Fruit fly (Drosophila melanogaster) whole organism, embryonic: Measurements from ENCODE around the gene Pis.

ENCODE experiments used
- Abd-B ChIP-seq: fragments of 200-800 bp; sonication (Bioruptor generic); optimal IDR thresholded peaks from 2 replicates; lab custom pipeline; 2018; ENCODE audit warnings: missing biosample characterization, mild to moderate bottlenecking, missing genetic modification characterization, moderate library complexity
- Awh ChIP-seq: fragments of 200-800 bp; sonication (Bioruptor generic); IDR thresholded peaks from 2 replicates; pipeline ENCODE4, ENCODE4 v1.3.6; 2022; ENCODE audit warnings: missing biosample characterization, missing genetic modification characterization
- CG1024 ChIP-seq: fragments of 200-800 bp; sonication (Bioruptor generic); IDR thresholded peaks from 2 replicates; pipeline ENCODE4 v1.3.6; 2022; ENCODE audit warnings: missing biosample characterization, missing genetic modification characterization
- CG10267 ChIP-seq: fragments of 200-800 bp; sonication (Bioruptor generic); optimal IDR thresholded peaks from 2 replicates; lab custom pipeline; 2018; ENCODE audit warnings: missing biosample characterization, mild to moderate bottlenecking, missing genetic modification characterization, moderate library complexity
- CG11695 ChIP-seq: fragments of 200-800 bp; sonication (Bioruptor generic); IDR thresholded peaks from 3 replicates; pipeline ENCODE4 v1.3.6; 2022; ENCODE audit warnings: missing biosample characterization, missing genetic modification characterization
- CG12659 ChIP-seq: fragments of 200-800 bp; sonication (Bioruptor generic); optimal IDR thresholded peaks from 3 replicates; lab custom pipeline; 2017; ENCODE audit warnings: mild to moderate bottlenecking, missing biosample characterization, missing genetic modification reagents, missing genetic modification characterization
- CG18619 ChIP-seq: fragments of 200-800 bp; sonication (Bioruptor generic); optimal IDR thresholded peaks from 3 replicates; lab custom pipeline; 2017; ENCODE audit warnings: missing biosample characterization, mild to moderate bottlenecking, missing genetic modification characterization
- CG2129 ChIP-seq: fragments of 200-800 bp; sonication (Bioruptor generic); IDR thresholded peaks from 2 replicates; pipeline ENCODE4 v1.3.6; 2022; ENCODE audit warnings: missing biosample characterization, missing genetic modification characterization; ENCODE audit not compliant: partially characterized antibody
- CG2199 ChIP-seq: fragments of 200-800 bp; sonication (Bioruptor generic); IDR thresholded peaks from 3 replicates; pipeline ENCODE4 v1.3.6; 2022; ENCODE audit warnings: missing biosample characterization, missing genetic modification characterization
- CG30020 ChIP-seq: fragments of 200-800 bp; optimal IDR thresholded peaks from 2 replicates; lab custom pipeline; 2019; ENCODE audit warnings: missing biosample characterization, mild to moderate bottlenecking, missing genetic modification characterization, moderate library complexity
- CG3065 ChIP-seq: fragments of 200-800 bp; sonication (Bioruptor generic); optimal IDR thresholded peaks from 2 replicates; lab custom pipeline; 2016; ENCODE audit warnings: missing biosample characterization, missing genetic modification characterization
- CG31224 ChIP-seq: fragments of 200-800 bp; sonication (Bioruptor generic); IDR thresholded peaks from 2 replicates; pipeline ENCODE4 v1.3.6; 2022; ENCODE audit warnings: missing biosample characterization, missing genetic modification characterization
- CG31365 ChIP-seq: fragments of 200-800 bp; sonication (Bioruptor generic); optimal IDR thresholded peaks from 2 replicates; lab custom pipeline; 2018; ENCODE audit warnings: missing biosample characterization, mild to moderate bottlenecking, missing genetic modification characterization
- CG33557 ChIP-seq: fragments of 200-800 bp; sonication (Bioruptor generic); optimal IDR thresholded peaks from 2 replicates; lab custom pipeline; 2019; ENCODE audit warnings: missing biosample characterization, mild to moderate bottlenecking, missing genetic modification characterization, moderate library complexity
- CG34376 ChIP-seq: fragments of 200-800 bp; sonication (Bioruptor generic); optimal IDR thresholded peaks from 2 replicates; lab custom pipeline; 2018; ENCODE audit warnings: missing biosample characterization, mild to moderate bottlenecking, missing genetic modification characterization
- CG3995 ChIP-seq: fragments of 200-800 bp; sonication (Bioruptor generic); optimal IDR thresholded peaks from 3 replicates; lab custom pipeline; 2016; ENCODE audit warnings: missing biosample characterization, missing genetic modification characterization
- CG5953 ChIP-seq: fragments of 200-800 bp; sonication (Bioruptor generic); IDR thresholded peaks from 2 replicates; pipeline ENCODE4 v1.3.6; 2022; ENCODE audit warnings: missing biosample characterization, missing genetic modification characterization
- CG6254 ChIP-seq: fragments of 200-800 bp; sonication (Bioruptor generic); optimal IDR thresholded peaks from 3 replicates; lab custom pipeline; 2017; ENCODE audit warnings: mild to moderate bottlenecking, missing biosample characterization, missing genetic modification reagents, missing genetic modification characterization
- CG7271 ChIP-seq: fragments of 200-800 bp; sonication (Bioruptor generic); optimal IDR thresholded peaks from 2 replicates; lab custom pipeline; 2018; ENCODE audit warnings: missing biosample characterization, mild to moderate bottlenecking, missing genetic modification characterization, moderate library complexity
- CG7556 ChIP-seq: fragments of 200-800 bp; sonication (Bioruptor generic); optimal IDR thresholded peaks from 2 replicates; lab custom pipeline; 2017; ENCODE audit warnings: missing biosample characterization, mild to moderate bottlenecking, missing genetic modification characterization
- CG8089 ChIP-seq: fragments of 200-800 bp; sonication (Bioruptor generic); optimal IDR thresholded peaks from 3 replicates; lab custom pipeline; 2016; ENCODE audit warnings: missing biosample characterization, missing genetic modification characterization
- Ets97D ChIP-seq: fragments of 200-800 bp; sonication (Bioruptor generic); optimal IDR thresholded peaks from 3 replicates; lab custom pipeline; 2016; ENCODE audit warnings: missing biosample characterization, missing genetic modification characterization
- HLH54F ChIP-seq: fragments of 200-800 bp; sonication (Bioruptor generic); optimal IDR thresholded peaks from 3 replicates; lab custom pipeline; 2016; ENCODE audit warnings: missing biosample characterization, missing genetic modification characterization
- Meics ChIP-seq: fragments of 200-800 bp; sonication (Bioruptor generic); optimal IDR thresholded peaks from 2 replicates; lab custom pipeline; 2017; ENCODE audit warnings: missing biosample characterization, mild to moderate bottlenecking, missing genetic modification characterization
- NC2β ChIP-seq: fragments of 200-800 bp; sonication (Bioruptor generic); optimal IDR thresholded peaks from 2 replicates; lab custom pipeline; 2016; ENCODE audit warnings: missing biosample characterization, missing genetic modification characterization
- Neu2 ChIP-seq: fragments of 200-800 bp; sonication (Bioruptor generic); optimal IDR thresholded peaks from 3 replicates; lab custom pipeline; 2016; ENCODE audit warnings: missing biosample characterization, missing genetic modification characterization, borderline replicate concordance
- Nf-YA ChIP-seq: fragments of 200-800 bp; sonication (Bioruptor generic); IDR thresholded peaks from 2 replicates; pipeline ENCODE4 v1.3.6; 2022; ENCODE audit warnings: missing biosample characterization, missing genetic modification characterization
- Poxn ChIP-seq: fragments of 200-800 bp; sonication (Bioruptor generic); IDR thresholded peaks from 2 replicates; pipeline ENCODE4 v1.3.6; 2022; ENCODE audit warnings: missing biosample characterization, missing genetic modification characterization
- Rfx ChIP-seq: fragments of 200-800 bp; sonication (Bioruptor generic); IDR thresholded peaks from 2 replicates; pipeline ENCODE4 v1.3.6; 2022; ENCODE audit warnings: missing biosample characterization, missing genetic modification characterization
- Rx ChIP-seq: fragments of 200-800 bp; sonication (Bioruptor generic); IDR thresholded peaks from 2 replicates; pipeline ENCODE4 v1.3.6; 2022; ENCODE audit warnings: missing biosample characterization, missing genetic modification characterization
- Spps ChIP-seq: fragments of 200-800 bp; sonication (Bioruptor generic); optimal IDR thresholded peaks from 2 replicates; lab custom pipeline; 2018; ENCODE audit warnings: missing biosample characterization, mild to moderate bottlenecking, missing genetic modification characterization
- Sry-β ChIP-seq: fragments of 200-800 bp; sonication (Bioruptor generic); optimal IDR thresholded peaks from 2 replicates; lab custom pipeline; 2018; ENCODE audit warnings: missing biosample characterization, mild to moderate bottlenecking, missing genetic modification characterization, moderate library complexity
- cad ChIP-seq: fragments of >200 bp; optimal IDR thresholded peaks from 2 replicates; lab custom pipeline; 2017; ENCODE audit warnings: missing biosample characterization, missing genetic modification characterization
- fru ChIP-seq: fragments of >200 bp; optimal IDR thresholded peaks from 2 replicates; lab custom pipeline; 2017
- gce ChIP-seq: fragments of 200-800 bp; sonication (Bioruptor generic); IDR thresholded peaks from 3 replicates; pipeline ENCODE4 v1.3.6; 2022; ENCODE audit warnings: missing biosample characterization, missing genetic modification characterization
- gfzf ChIP-seq: fragments of 200-800 bp; sonication (Bioruptor generic); optimal IDR thresholded peaks from 2 replicates; lab custom pipeline; 2016; ENCODE audit warnings: missing biosample characterization, mild to moderate bottlenecking, missing genetic modification characterization, moderate library complexity
- lmd ChIP-seq: fragments of 200-800 bp; sonication (Bioruptor generic); IDR thresholded peaks from 2 replicates; pipeline ENCODE4 v1.3.6; 2022; ENCODE audit warnings: missing biosample characterization, missing genetic modification characterization
- maf-S ChIP-seq: fragments of 200-800 bp; sonication (Bioruptor generic); optimal IDR thresholded peaks from 2 replicates; lab custom pipeline; 2016; ENCODE audit warnings: missing biosample characterization, missing genetic modification characterization
- nerfin-2 ChIP-seq: fragments of 200-800 bp; sonication (Bioruptor generic); IDR thresholded peaks from 2 replicates; pipeline ENCODE4 v1.3.6; 2022; ENCODE audit warnings: missing biosample characterization, missing genetic modification characterization; ENCODE audit not compliant: partially characterized antibody
- pnt ChIP-seq: fragments of 200-800 bp; sonication (Bioruptor generic); optimal IDR thresholded peaks from 3 replicates; lab custom pipeline; 2016; ENCODE audit warnings: missing biosample characterization, missing genetic modification characterization
- ro ChIP-seq: fragments of 200-800 bp; sonication (Bioruptor generic); IDR thresholded peaks from 2 replicates; pipeline ENCODE4 v1.3.6; 2022; ENCODE audit warnings: missing biosample characterization, missing genetic modification characterization
- salm ChIP-seq: fragments of 200-800 bp; sonication (Bioruptor generic); optimal IDR thresholded peaks from 2 replicates; lab custom pipeline; 2018; ENCODE audit warnings: missing biosample characterization, mild to moderate bottlenecking, missing genetic modification characterization
- sens-2 ChIP-seq: fragments of 200-800 bp; sonication (Bioruptor generic); IDR thresholded peaks from 2 replicates; pipeline ENCODE4 v1.3.6; 2022; ENCODE audit warnings: missing biosample characterization, missing genetic modification characterization
- so ChIP-seq: fragments of 200-800 bp; sonication (Bioruptor generic); IDR thresholded peaks from 3 replicates; pipeline ENCODE4 v1.3.6; 2022; ENCODE audit warnings: missing biosample characterization, missing genetic modification characterization
- sqz ChIP-seq: fragments of 200-800 bp; sonication (Bioruptor generic); optimal IDR thresholded peaks from 3 replicates; lab custom pipeline; 2018; ENCODE audit warnings: missing biosample characterization, mild to moderate bottlenecking, missing genetic modification characterization
- stc ChIP-seq: fragments of 200-800 bp; sonication (Bioruptor generic); IDR thresholded peaks from 2 replicates; pipeline ENCODE4 v1.3.6; 2022; ENCODE audit warnings: missing biosample characterization, missing genetic modification characterization
- tap ChIP-seq: fragments of 200-800 bp; optimal IDR thresholded peaks from 3 replicates; lab custom pipeline; 2019; ENCODE audit warnings: missing biosample characterization, mild to moderate bottlenecking, missing genetic modification characterization, moderate library complexity
- tio ChIP-seq: fragments of 200-800 bp; sonication (Bioruptor generic); optimal IDR thresholded peaks from 2 replicates; lab custom pipeline; 2017; ENCODE audit warnings: missing biosample characterization, missing genetic modification characterization, inconsistent platforms
- tup ChIP-seq: fragments of 200-800 bp; sonication (Bioruptor generic); optimal IDR thresholded peaks from 2 replicates; lab custom pipeline; 2016; ENCODE audit warnings: missing biosample characterization, mild to moderate bottlenecking, missing genetic modification characterization, moderate library complexity
- unc-4 ChIP-seq: fragments of 200-800 bp; sonication (Bioruptor generic); IDR thresholded peaks from 2 replicates; pipeline ENCODE4 v1.3.6; 2022; ENCODE audit warnings: missing biosample characterization, missing genetic modification characterization; ENCODE audit not compliant: partially characterized antibody
- vnd ChIP-seq: fragments of 200-800 bp; sonication (Bioruptor generic); IDR thresholded peaks from 3 replicates; pipeline ENCODE4 v1.3.6; 2022; ENCODE audit warnings: missing biosample characterization, missing genetic modification characterization; ENCODE audit not compliant: partially characterized antibody
- zf30C ChIP-seq: fragments of 200-800 bp; sonication (Bioruptor generic); optimal IDR thresholded peaks from 3 replicates; lab custom pipeline; 2018; ENCODE audit warnings: missing biosample characterization, mild to moderate bottlenecking, missing genetic modification characterization

The Pis gene

DNA sequence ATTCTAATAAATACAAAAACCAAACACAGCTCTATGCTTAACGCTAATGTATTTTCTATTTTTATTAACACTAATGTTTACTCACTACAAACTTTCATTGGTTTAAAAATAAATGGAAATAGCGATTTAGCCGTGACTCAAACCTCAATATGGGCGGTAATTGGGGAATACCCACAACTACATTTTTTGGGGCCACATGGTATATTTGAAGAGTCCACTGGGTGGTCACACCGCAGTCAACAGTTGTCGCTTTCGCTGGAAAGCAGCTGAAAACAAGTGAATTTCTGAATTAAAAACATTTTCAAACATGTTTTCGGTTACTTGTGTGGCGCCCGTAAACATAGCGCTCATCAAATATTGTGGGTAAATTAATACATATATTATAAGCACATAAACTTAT lies 45.4 kb upstream of the Pis start, which contains the start of gene Mvd (continued):
- TF ChIP-seq nerfin-2 (GFP tag; lab: Robert Waterston, UW) (no peak), Neu2 (no peak), CG3065 (GFP tag; lab: Kevin White, UChicago) (no peak), so (GFP tag; lab: Robert Waterston, UW) (no peak), pnt (GFP tag; lab: Kevin White, UChicago) (no peak), salm (tag; lab: Kevin White, UChicago) (no peak), CG7271 (tag; lab: Kevin White, UChicago) (no peak), CG5953 (GFP tag; lab: Robert Waterston, UW) (no peak), CG31224 (no peak), ro (no peak), sqz (GFP tag; lab: Kevin White, UChicago) (no peak), CG3995 (peak; percentile 89), zf30C (GFP tag; lab: Kevin White, UChicago) (no peak), Meics (no peak), CG10267 (peak; percentile 64), tio (GFP tag; lab: Kevin White, UChicago) (no peak), lmd (GFP tag; lab: Robert Waterston, UW) (no peak), gce (no peak), Rx (GFP tag; lab: Robert Waterston, UW) (no peak), CG31365 (tag; lab: Kevin White, UChicago) (no peak), Nf-YA (GFP tag; lab: Robert Waterston, UW) (no peak), CG2129 (GFP tag; lab: Robert Waterston, UW) (no peak), Poxn (GFP tag; lab: Robert Waterston, UW) (no peak), CG2199 (0 out of 3 replicates have a peak, but pooled peaks have one; percentile 24), NC2β (GFP tag; lab: Kevin White, UChicago) (no peak), CG6254 (GFP tag; lab: Kevin White, UChicago) (no peak), tap (tag; lab: Kevin White, UChicago) (no peak), Rfx (GFP tag; lab: Robert Waterston, UW) (no peak), unc-4 (GFP tag; lab: Robert Waterston, UW) (0 out of 2 replicates have a peak, but pooled peaks have one; percentile 35), Spps (tag; lab: Kevin White, UChicago) (no peak), sens-2 (GFP tag; lab: Robert Waterston, UW) (no peak), HLH54F (no peak), CG34376 (GFP tag; lab: Kevin White, UChicago) (peak; percentile 7), maf-S (GFP tag; lab: Kevin White, UChicago) (no peak), CG12659 (GFP tag; lab: Kevin White, UChicago) (peak; percentile 65), stc (no peak), CG1024 (GFP tag; lab: Robert Waterston, UW) (no peak), CG8089 (GFP tag; lab: Kevin White, UChicago) (no peak), Sry-β (GFP tag; lab: Kevin White, UChicago) (no peak), fru (lab: Kevin White, UChicago) (no peak), vnd (GFP tag; lab: Robert Waterston, UW) (no peak), CG7556 (GFP tag; lab: Kevin White, UChicago) (no peak), CG30020 (tag; lab: Kevin White, UChicago) (peak; percentile 39), Awh (GFP tag; lab: Robert Waterston, UW) (no peak), Abd-B (no peak), tup (GFP tag; lab: Kevin White, UChicago) (no peak), Ets97D (GFP tag; lab: Kevin White, UChicago) (peak; percentile 77), CG33557 (GFP tag; lab: Kevin White, UChicago) (no peak), gfzf (GFP tag; lab: Kevin White, UChicago) (peak; percentile 94), CG11695 (GFP tag; lab: Robert Waterston, UW) (no peak), cad (GFP tag; lab: Kevin White, UChicago) (no peak), CG18619 (no peak)
